Worm (Caenorhabditis elegans) whole organism, L3 larva: Measurements from ENCODE around the gene F58F12.3.

Experiments
- ceh-82 ChIP-seq: fragments of 150-350 bp; optimal IDR thresholded peaks from 2 replicates; lab custom pipeline; 2014; ENCODE audit warnings: missing biosample characterization, missing genetic modification characterization
- daf-12 ChIP-seq: fragments of 150-350 bp; optimal IDR thresholded peaks from 2 replicates; lab custom pipeline; 2014; ENCODE audit warnings: missing biosample characterization, missing genetic modification reagents, missing genetic modification characterization
- egl-27 ChIP-seq: sonication (generic microtip); optimal IDR thresholded peaks from 4 replicates; lab custom pipeline; 2017; ENCODE audit warnings: missing biosample characterization, missing genetic modification reagents, missing genetic modification characterization
- elt-3 ChIP-seq, 3 experiments: fragments of 150-350 bp in 1 of 3; sonication (generic microtip) in 2 of 3; optimal IDR thresholded peaks; 2 replicates in 2 of 3; 4 replicates in 1 of 3; lab custom pipeline; 2014 to 2017; ENCODE audit warnings: missing biosample characterization in 3 of 3, missing genetic modification characterization in 3 of 3
- fkh-10 ChIP-seq: sonication (generic microtip); optimal IDR thresholded peaks from 2 replicates; lab custom pipeline; 2017; ENCODE audit warnings: missing biosample characterization, missing genetic modification reagents, missing genetic modification characterization
- lin-15B ChIP-seq: fragments of 150-350 bp; optimal IDR thresholded peaks from 2 replicates; lab custom pipeline; 2014; ENCODE audit warnings: missing biosample characterization, missing genetic modification characterization
- mdl-1 ChIP-seq: fragments of 150-350 bp; optimal IDR thresholded peaks from 2 replicates; lab custom pipeline; 2014; ENCODE audit warnings: missing biosample characterization, missing genetic modification characterization
- nhr-11 ChIP-seq: fragments of 150-350 bp; optimal IDR thresholded peaks from 2 replicates; lab custom pipeline; 2014; ENCODE audit warnings: missing biosample characterization, missing genetic modification characterization
- nhr-12 ChIP-seq: fragments of 150-350 bp; optimal IDR thresholded peaks from 2 replicates; lab custom pipeline; 2014; ENCODE audit warnings: missing biosample characterization, missing genetic modification characterization
- sea-2 ChIP-seq: fragments of 150-350 bp; sonication (generic microtip); optimal IDR thresholded peaks from 4 replicates; lab custom pipeline; 2014; ENCODE audit warnings: missing biosample characterization, missing genetic modification reagents, missing genetic modification characterization
- snpc-4 ChIP-seq: fragments of 150-350 bp; optimal IDR thresholded peaks from 2 replicates; lab custom pipeline; 2014; ENCODE audit warnings: missing biosample characterization, missing genetic modification characterization
- unc-62 ChIP-seq: fragments of 150-350 bp; sonication (generic microtip); optimal IDR thresholded peaks from 4 replicates; lab custom pipeline; 2014; ENCODE audit warnings: missing biosample characterization, missing genetic modification reagents, missing genetic modification characterization
- zag-1 ChIP-seq: fragments of 150-350 bp; optimal IDR thresholded peaks from 2 replicates; lab custom pipeline; 2014; ENCODE audit warnings: missing biosample characterization, missing genetic modification characterization
- ztf-4 ChIP-seq: fragments of 150-350 bp; optimal IDR thresholded peaks from 2 replicates; lab custom pipeline; 2014; ENCODE audit warnings: missing biosample characterization, missing genetic modification characterization

- TF ChIP-seq nhr-11 (tag; lab: Kevin White, UChicago) (no peak), ztf-4 (tag; lab: Kevin White, UChicago) (no peak), elt-3 (tag; optimal IDR thresholded peaks at IDR 0.05; lab: Kevin White, UChicago) (no peak), daf-12 (tag; lab: Kevin White, UChicago) (no peak), unc-62 (GFP tag; lab: Kevin White, UChicago) (no peak), lin-15B (tag; lab: Kevin White, UChicago) (no peak), snpc-4 (tag; lab: Kevin White, UChicago) (no peak), egl-27 (no peak), zag-1 (tag; lab: Kevin White, UChicago) (no peak), sea-2 (GFP tag; lab: Kevin White, UChicago) (no peak), fkh-10 (no peak), ceh-82 (tag; lab: Kevin White, UChicago) (no peak), mdl-1 (tag; lab: Kevin White, UChicago) (no peak), nhr-12 (tag; lab: Kevin White, UChicago) (no peak)
Observed at ce11 chrII:6387937-6388336, 3.2 kb downstream of the F58F12.3 start, which contains the start of gene F58F12.2.
